Worm (Caenorhabditis elegans) whole organism, late embryonic: ENCODE measurements around the gene hda-2.

Source experiments
- C38D4.7 ChIP-seq: fragments of 200-800 bp; sonication (Bioruptor generic); optimal IDR thresholded peaks from 2 replicates; lab custom pipeline; 2018; ENCODE audit warnings: mild to moderate bottlenecking, missing genetic modification characterization, moderate library complexity, missing compliant biosample characterization
- T23F11.4 ChIP-seq: fragments of 200-800 bp; sonication (Bioruptor generic); optimal IDR thresholded peaks from 2 replicates; lab custom pipeline; 2018; ENCODE audit warnings: mild to moderate bottlenecking, missing genetic modification characterization, missing compliant biosample characterization
- ahr-1 ChIP-seq: sonication (generic microtip); optimal IDR thresholded peaks from 2 replicates; lab custom pipeline; 2016; ENCODE audit warnings: missing genetic modification characterization, missing compliant biosample characterization
- ceh-18 ChIP-seq: sonication (generic microtip); optimal IDR thresholded peaks from 2 replicates; lab custom pipeline; 2016; ENCODE audit warnings: missing genetic modification characterization, missing compliant biosample characterization
- ceh-22 ChIP-seq: sonication (generic microtip); optimal IDR thresholded peaks from 2 replicates; lab custom pipeline; 2017; ENCODE audit warnings: missing biosample characterization, missing genetic modification characterization
- ceh-31 ChIP-seq: sonication (generic microtip); optimal IDR thresholded peaks from 2 replicates; lab custom pipeline; 2016; ENCODE audit warnings: missing genetic modification characterization, missing compliant biosample characterization
- ceh-34 ChIP-seq: sonication (generic microtip); optimal IDR thresholded peaks from 2 replicates; lab custom pipeline; 2016; ENCODE audit warnings: mild to moderate bottlenecking, missing genetic modification characterization, missing compliant biosample characterization
- ceh-48 ChIP-seq: sonication (generic microtip); optimal IDR thresholded peaks from 2 replicates; lab custom pipeline; 2016; ENCODE audit warnings: missing genetic modification characterization, inconsistent platforms, missing compliant biosample characterization
- ceh-6 ChIP-seq: fragments of 200-800 bp; sonication (Bioruptor generic); optimal IDR thresholded peaks from 2 replicates; lab custom pipeline; 2018; ENCODE audit warnings: mild to moderate bottlenecking, missing genetic modification characterization, missing compliant biosample characterization
- che-1 ChIP-seq: sonication (generic microtip); optimal IDR thresholded peaks from 2 replicates; lab custom pipeline; 2016; ENCODE audit warnings: mild to moderate bottlenecking, missing genetic modification characterization, missing compliant biosample characterization
- dmd-4 ChIP-seq: sonication (generic microtip); optimal IDR thresholded peaks from 2 replicates; lab custom pipeline; 2016; ENCODE audit warnings: borderline replicate concordance, missing genetic modification characterization, missing compliant biosample characterization
- ets-4 ChIP-seq: sonication (generic microtip); optimal IDR thresholded peaks from 2 replicates; lab custom pipeline; 2016; ENCODE audit warnings: missing genetic modification characterization, missing compliant biosample characterization
- eyg-1 ChIP-seq: sonication (generic microtip); optimal IDR thresholded peaks from 2 replicates; lab custom pipeline; 2016; ENCODE audit warnings: missing genotype, missing genetic modification characterization, missing compliant biosample characterization
- fax-1 ChIP-seq: sonication (generic microtip); optimal IDR thresholded peaks from 2 replicates; lab custom pipeline; 2016; ENCODE audit warnings: missing genotype, missing genetic modification characterization, missing compliant biosample characterization
- fkh-10 ChIP-seq: fragments of 150-350 bp; optimal IDR thresholded peaks from 2 replicates; lab custom pipeline; 2014; ENCODE audit warnings: missing biosample characterization, missing genetic modification reagents, missing genetic modification characterization
- fkh-6 ChIP-seq: sonication (generic microtip); optimal IDR thresholded peaks from 2 replicates; lab custom pipeline; 2016; ENCODE audit warnings: missing genetic modification characterization, missing compliant biosample characterization
- hlh-15 ChIP-seq: sonication (generic microtip); optimal IDR thresholded peaks from 2 replicates; lab custom pipeline; 2016; ENCODE audit warnings: missing genetic modification characterization, missing compliant biosample characterization
- hlh-6 ChIP-seq: sonication (generic microtip); optimal IDR thresholded peaks from 2 replicates; lab custom pipeline; 2016; ENCODE audit warnings: missing genotype, missing genetic modification characterization, missing compliant biosample characterization
- hlh-8 ChIP-seq: sonication (generic microtip); optimal IDR thresholded peaks from 2 replicates; lab custom pipeline; 2016; ENCODE audit warnings: missing genotype, missing genetic modification characterization, missing compliant biosample characterization
- mec-3 ChIP-seq: sonication (generic microtip); optimal IDR thresholded peaks from 2 replicates; lab custom pipeline; 2016; ENCODE audit warnings: borderline replicate concordance, missing genetic modification characterization, missing compliant biosample characterization
- nfya-1 ChIP-seq: sonication (generic microtip); optimal IDR thresholded peaks from 2 replicates; lab custom pipeline; 2017; ENCODE audit warnings: missing genetic modification characterization, mild to moderate bottlenecking, missing compliant biosample characterization, antibody characterized with exemption, moderate library complexity
- nhr-11 ChIP-seq: fragments of 150-350 bp; optimal IDR thresholded peaks from 2 replicates; lab custom pipeline; 2014; ENCODE audit warnings: missing biosample characterization, missing genetic modification characterization
- nhr-232 ChIP-seq: sonication (generic microtip); optimal IDR thresholded peaks from 2 replicates; lab custom pipeline; 2016; ENCODE audit warnings: missing genetic modification characterization, missing compliant biosample characterization
- npax-4 ChIP-seq: sonication (generic microtip); optimal IDR thresholded peaks from 2 replicates; lab custom pipeline; 2016; ENCODE audit warnings: missing genetic modification characterization, missing compliant biosample characterization
- pha-2 ChIP-seq: sonication (generic microtip); optimal IDR thresholded peaks from 2 replicates; lab custom pipeline; 2017; ENCODE audit warnings: mild to moderate bottlenecking, missing genetic modification characterization, missing compliant biosample characterization
- pha-4 ChIP-seq: fragments of 150-350 bp; optimal IDR thresholded peaks from 2 replicates; lab custom pipeline; 2018; ENCODE audit warnings: missing biosample characterization, missing genetic modification reagents, missing genetic modification characterization
- pros-1 ChIP-seq: fragments of 150-350 bp; optimal IDR thresholded peaks from 2 replicates; lab custom pipeline; 2014; ENCODE audit warnings: missing biosample characterization, missing genetic modification reagents, missing genetic modification characterization
- ref-2 ChIP-seq: sonication (generic microtip); optimal IDR thresholded peaks from 2 replicates; lab custom pipeline; 2016; ENCODE audit warnings: missing genetic modification characterization, missing compliant biosample characterization
- sox-2 ChIP-seq: fragments of 200-800 bp; sonication (Bioruptor generic); IDR thresholded peaks from 2 replicates; pipeline ENCODE4 v1.3.6; 2022; ENCODE audit warnings: missing genetic modification reagents, missing genetic modification characterization, missing compliant biosample characterization
- sox-4 ChIP-seq: sonication (generic microtip); optimal IDR thresholded peaks from 2 replicates; lab custom pipeline; 2017; ENCODE audit warnings: mild to moderate bottlenecking, missing genetic modification characterization, inconsistent platforms, missing compliant biosample characterization
- syd-9 ChIP-seq: sonication (generic microtip); optimal IDR thresholded peaks from 2 replicates; lab custom pipeline; 2016; ENCODE audit warnings: mild to moderate bottlenecking, missing genetic modification characterization, moderate library complexity, missing compliant biosample characterization
- tbx-2 ChIP-seq: sonication (generic microtip); optimal IDR thresholded peaks from 2 replicates; lab custom pipeline; 2016; ENCODE audit warnings: missing genetic modification characterization, missing compliant biosample characterization
- ttx-3 ChIP-seq: sonication (generic microtip); optimal IDR thresholded peaks from 2 replicates; lab custom pipeline; 2016; ENCODE audit warnings: missing genetic modification reagents, missing genetic modification characterization, missing compliant biosample characterization
- unc-42 ChIP-seq: sonication (generic microtip); optimal IDR thresholded peaks from 2 replicates; lab custom pipeline; 2016; ENCODE audit warnings: missing genotype, missing genetic modification characterization, missing compliant biosample characterization
- unc-86 ChIP-seq: sonication (generic microtip); optimal IDR thresholded peaks from 2 replicates; lab custom pipeline; 2016; ENCODE audit warnings: missing genetic modification characterization, missing compliant biosample characterization
- ztf-16 ChIP-seq: sonication (generic microtip); optimal IDR thresholded peaks from 2 replicates; lab custom pipeline; 2017; ENCODE audit warnings: missing genetic modification characterization, missing compliant biosample characterization

hda-2 gene

DNA sequence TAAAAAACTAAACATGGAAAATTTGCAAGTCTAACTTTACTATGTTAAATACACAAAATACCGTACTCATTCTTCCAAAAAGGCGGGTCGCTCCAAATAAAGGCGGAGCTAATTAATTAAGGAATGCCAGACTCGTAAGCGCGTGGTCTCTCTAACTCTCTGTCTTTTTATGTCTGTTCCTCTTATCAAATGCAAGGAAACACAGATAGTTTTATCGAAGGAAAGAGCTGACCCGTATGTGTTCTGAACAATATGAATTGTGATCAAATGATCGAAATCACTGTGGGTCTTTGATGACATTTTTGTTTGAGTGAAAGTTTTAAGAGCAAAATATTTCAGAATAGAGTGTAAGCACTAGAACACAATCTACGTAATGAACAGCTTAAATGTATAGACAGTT lies 20.9 kb downstream of the hda-2 start:
- TF ChIP-seq nhr-232 (no peak), fax-1 (tag; lab: Kevin White, UChicago) (no peak), ceh-34 (no peak), tbx-2 (no peak), fkh-10 (GFP tag; lab: Kevin White, UChicago) (no peak), ceh-6 (no peak), unc-86 (tag; lab: Kevin White, UChicago) (no peak), ets-4 (tag; lab: Kevin White, UChicago) (no peak), dmd-4 (tag; lab: Kevin White, UChicago) (no peak), ceh-31 (tag; lab: Kevin White, UChicago) (no peak), fkh-6 (tag; lab: Kevin White, UChicago) (no peak), ttx-3 (tag; lab: Kevin White, UChicago) (no peak), eyg-1 (tag; lab: Kevin White, UChicago) (no peak), mec-3 (tag; lab: Kevin White, UChicago) (no peak), sox-2 (GFP tag; lab: Robert Waterston, UW) (no peak), ceh-48 (tag; lab: Kevin White, UChicago) (no peak), unc-42 (no peak), nfya-1 (tag; lab: Kevin White, UChicago) (no peak), nhr-11 (no peak)
- TF ChIP-seq, all 69 proteins: peak for 0

DNA sequence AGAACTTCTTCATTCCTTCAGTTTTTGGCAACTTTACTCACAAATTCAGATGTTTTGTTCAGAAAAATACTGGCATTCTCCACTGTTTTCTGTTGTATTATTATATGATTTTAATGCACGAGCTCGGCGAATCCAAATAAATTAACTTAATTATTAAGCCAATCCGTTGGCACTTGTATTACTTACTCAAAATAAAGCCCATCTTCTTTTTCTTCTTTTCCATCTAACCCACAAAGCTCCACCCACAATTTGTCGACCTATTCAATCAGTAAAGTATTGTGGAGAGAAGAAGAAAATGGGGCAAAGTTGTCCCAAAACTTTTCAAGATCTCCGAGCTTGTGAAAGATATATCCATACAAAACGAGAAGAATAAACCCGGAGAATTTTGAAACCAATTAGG lies 31.1 kb downstream of the hda-2 start:
- TF ChIP-seq unc-42 (peak; percentile 71), dmd-4 (tag; lab: Kevin White, UChicago) (no peak)

DNA sequence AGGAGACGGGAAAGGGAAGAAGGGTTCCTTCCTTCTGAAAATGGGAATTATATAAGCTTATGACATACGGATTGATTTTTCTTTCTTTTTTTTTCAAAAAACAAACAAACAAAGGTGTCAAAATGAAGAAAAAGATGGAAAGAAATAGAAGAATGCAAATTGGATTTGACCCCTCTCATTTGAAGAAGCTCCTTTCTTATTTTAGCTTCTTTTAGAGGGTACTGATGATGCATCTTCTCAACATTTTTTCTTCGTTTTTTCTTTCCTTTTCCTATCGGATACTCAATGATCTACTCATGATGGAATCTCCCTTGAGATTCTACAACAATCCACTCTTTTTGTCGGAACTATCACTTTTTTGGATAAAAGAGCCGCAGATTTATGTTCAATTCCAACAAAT lies 32.2 kb downstream of the hda-2 start:
- TF ChIP-seq pha-4 (tag; lab: Kevin White, UChicago) (no peak), ahr-1 (tag; lab: Kevin White, UChicago) (no peak), pros-1 (tag; lab: Kevin White, UChicago) (no peak), tbx-2 (no peak), hlh-15 (no peak), unc-42 (peak; percentile 69), sox-4 (tag; lab: Kevin White, UChicago) (no peak)

ce11 chrII:7986928-7987327 lies 35.4 kb downstream of the hda-2 start:
- no peak for TF ChIP-seq nhr-232
- no peak for TF ChIP-seq hlh-6 (tag; lab: Kevin White, UChicago)
- TF ChIP-seq ztf-16 (tag; lab: Kevin White, UChicago), result no peak
- no peak for TF ChIP-seq pha-2 (tag; lab: Kevin White, UChicago)
- TF ChIP-seq ceh-22 (tag; lab: Kevin White, UChicago), result no peak
- TF ChIP-seq hlh-8 (tag; lab: Kevin White, UChicago), result no peak
- no peak for TF ChIP-seq che-1 (tag; lab: Kevin White, UChicago)
- TF ChIP-seq unc-86 (tag; lab: Kevin White, UChicago), result no peak
- no peak for TF ChIP-seq npax-4 (tag; lab: Kevin White, UChicago)
- TF ChIP-seq syd-9, result no peak
- TF ChIP-seq T23F11.4 (GFP tag; lab: Kevin White, UChicago), result no peak
- TF ChIP-seq fkh-6 (tag; lab: Kevin White, UChicago), result no peak
- TF ChIP-seq ceh-18, result no peak

DNA sequence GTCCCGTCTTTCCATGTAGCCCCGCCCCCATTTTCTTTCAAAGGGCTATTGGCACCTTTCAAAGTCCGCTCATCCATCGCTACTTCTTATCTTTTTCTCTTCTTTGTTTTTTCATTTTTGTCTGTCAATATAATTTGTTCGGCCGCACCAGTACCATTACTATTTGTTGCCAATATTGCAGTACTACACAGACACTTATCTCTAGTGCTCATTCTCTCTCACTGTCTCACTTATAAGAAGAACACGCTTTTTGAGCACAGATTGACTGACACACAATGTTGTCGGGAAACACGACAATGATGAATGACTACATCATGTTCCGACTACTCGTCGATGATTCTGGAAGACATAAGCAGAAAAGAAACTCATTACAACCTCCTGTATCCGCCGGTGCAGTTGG lies 37.3 kb downstream of the hda-2 start:
- TF ChIP-seq fkh-6 (tag; lab: Kevin White, UChicago) (no peak), nfya-1 (tag; lab: Kevin White, UChicago) (no peak), ttx-3 (tag; lab: Kevin White, UChicago) (no peak), unc-42 (no peak), ref-2 (tag; lab: Kevin White, UChicago) (no peak), tbx-2 (no peak), C38D4.7 (GFP tag; lab: Kevin White, UChicago) (no peak)
